Fruit fly (Drosophila melanogaster): ENCODE data around the gene trx.

Gene trx

dm6 chr3R:14298078-14298896, 11.6 kb upstream of the trx start (continued):
- TF ChIP-seq CG6163 (GFP tag; IDR thresholded peaks at IDR 0.05), result no peak
- no peak for TF ChIP-seq Eip93F (GFP tag; optimal IDR thresholded peaks at IDR 0.05)
- TF ChIP-seq CG10631 (GFP tag; optimal IDR thresholded peaks at IDR 0.05), result no peak
- TF ChIP-seq CG9139 (GFP tag; optimal IDR thresholded peaks at IDR 0.05), result no peak
- no peak for TF ChIP-seq Hr38 (GFP tag; optimal IDR thresholded peaks at IDR 0.05)
- no peak for TF ChIP-seq Lpt (GFP tag; optimal IDR thresholded peaks at IDR 0.05)
- no peak for TF ChIP-seq achi (GFP tag; optimal IDR thresholded peaks at IDR 0.05)
- TF ChIP-seq CG4318 (GFP tag; optimal IDR thresholded peaks at IDR 0.05), result no peak
- TF ChIP-seq Gug (GFP tag; IDR thresholded peaks at IDR 0.05), result no peak
- TF ChIP-seq esn (GFP tag; optimal IDR thresholded peaks at IDR 0.05), result no peak
- no peak for TF ChIP-seq CG31627 (GFP tag; optimal IDR thresholded peaks at IDR 0.05)
- no peak for TF ChIP-seq Met (GFP tag; optimal IDR thresholded peaks at IDR 0.05)
- TF ChIP-seq dsx (GFP tag; optimal IDR thresholded peaks at IDR 0.05; ENCODE audit: poor library complexity, severe bottlenecking), result no peak
- TF ChIP-seq acj6 (GFP tag; optimal IDR thresholded peaks at IDR 0.05), result no peak
- peak; percentile 27; the same call in 1 of the 3 replicates for TF ChIP-seq CG8119 (GFP tag; IDR thresholded peaks at IDR 0.05)
- TF ChIP-seq fkh (GFP tag; optimal IDR thresholded peaks at IDR 0.05), result peak; percentile 49
- TF ChIP-seq topi (GFP tag; optimal IDR thresholded peaks at IDR 0.05), result no peak
- peak; percentile 99 for TF ChIP-seq Blimp-1 (GFP tag; optimal IDR thresholded peaks at IDR 0.05)
- TF ChIP-seq spab (GFP tag; optimal IDR thresholded peaks at IDR 0.05), result no peak
- 0 out of 3 replicates have a peak, but pooled peaks have one; percentile 33 for TF ChIP-seq eg (GFP tag; IDR thresholded peaks at IDR 0.05)
- no peak for TF ChIP-seq CG8319 (GFP tag; optimal IDR thresholded peaks at IDR 0.05)
- TF ChIP-seq CG6808 (GFP tag; optimal IDR thresholded peaks at IDR 0.05), result no peak
- TF ChIP-seq CG3032 (tag; optimal IDR thresholded peaks at IDR 0.05), result no peak
- TF ChIP-seq CG6792 (GFP tag; optimal IDR thresholded peaks at IDR 0.05), result no peak
- no peak for TF ChIP-seq CG32006 (GFP tag; optimal IDR thresholded peaks at IDR 0.05)
- TF ChIP-seq CG6276 (GFP tag; optimal IDR thresholded peaks at IDR 0.05), result peak; percentile 2
- TF ChIP-seq lz (GFP tag; optimal IDR thresholded peaks at IDR 0.05), result no peak
- TF ChIP-seq pdm3 (GFP tag; optimal IDR thresholded peaks at IDR 0.05), result no peak
- peak in 1 of 2 experiments; percentile 8 for TF ChIP-seq salr (GFP tag; optimal IDR thresholded peaks at IDR 0.05)

DNA sequence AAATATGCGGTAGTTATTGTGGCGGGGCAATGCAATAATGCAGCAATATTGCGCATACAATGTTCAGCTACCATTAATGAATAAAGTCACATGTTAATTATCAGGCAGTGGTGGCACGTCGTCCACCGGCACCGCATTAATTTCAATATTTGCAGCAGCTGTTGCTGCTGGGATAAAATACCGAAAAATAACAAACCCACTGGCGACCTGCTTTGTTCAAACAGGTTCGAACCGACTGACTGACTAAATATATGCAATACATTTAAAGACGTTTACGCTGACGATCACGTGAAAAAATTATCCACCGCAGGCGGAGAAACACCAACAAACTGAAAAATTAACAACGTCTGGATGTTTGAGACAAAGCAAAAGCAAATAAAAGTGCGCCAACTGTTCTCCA, 10.8 kb upstream of the trx start:
- TF ChIP-seq CG6792 (GFP tag; optimal IDR thresholded peaks at IDR 0.05) (no peak), CG11902 (GFP tag; optimal IDR thresholded peaks at IDR 0.05) (no peak), acj6 (GFP tag; optimal IDR thresholded peaks at IDR 0.05) (no peak), dsx (GFP tag; optimal IDR thresholded peaks at IDR 0.05; ENCODE audit: poor library complexity, severe bottlenecking) (peak; percentile 7), CG6163 (GFP tag; IDR thresholded peaks at IDR 0.05) (0 out of 3 replicates have a peak, but pooled peaks have one; percentile 16), fd59A (GFP tag; optimal IDR thresholded peaks at IDR 0.05) (no peak), spab (GFP tag; optimal IDR thresholded peaks at IDR 0.05) (no peak), Smox (GFP tag; optimal IDR thresholded peaks at IDR 0.05) (no peak)

dm6 chr3R:14296700-14297099, 10.0 kb upstream of the trx start:
- TF ChIP-seq Gug (GFP tag; IDR thresholded peaks at IDR 0.05) (no peak), Lpt (GFP tag; optimal IDR thresholded peaks at IDR 0.05) (no peak), Hr38 (GFP tag; optimal IDR thresholded peaks at IDR 0.05) (no peak), Eip75B (GFP tag; optimal IDR thresholded peaks at IDR 0.05) (no peak), net (GFP tag; optimal IDR thresholded peaks at IDR 0.05) (no peak), acj6 (GFP tag; optimal IDR thresholded peaks at IDR 0.05) (no peak), pdm3 (GFP tag; optimal IDR thresholded peaks at IDR 0.05) (no peak), CG6792 (GFP tag; optimal IDR thresholded peaks at IDR 0.05) (no peak), Ets21C (GFP tag; optimal IDR thresholded peaks at IDR 0.05) (no peak), Smox (GFP tag; optimal IDR thresholded peaks at IDR 0.05) (no peak), Sox14 (GFP tag; optimal IDR thresholded peaks at IDR 0.05) (no peak), lz (GFP tag; optimal IDR thresholded peaks at IDR 0.05) (no peak), CG7368 (GFP tag; optimal IDR thresholded peaks at IDR 0.05) (no peak), CG11762 (GFP tag; optimal IDR thresholded peaks at IDR 0.05; ENCODE audit: insufficient read depth) (no peak), achi (GFP tag; optimal IDR thresholded peaks at IDR 0.05) (no peak), CG16779 (tag; optimal IDR thresholded peaks at IDR 0.05) (no peak), CG3032 (tag; optimal IDR thresholded peaks at IDR 0.05) (no peak)
